Worm (Caenorhabditis elegans) whole organism, mixed stage, embryonic: Measurements from ENCODE around the gene B0285.3.

Experiments used
- lsy-2 ChIP-seq: fragments of 150-350 bp; optimal IDR thresholded peaks from 2 replicates; lab custom pipeline; 2014; ENCODE audit warnings: missing biosample characterization, missing genetic modification characterization
- nhr-237 ChIP-seq: fragments of 150-350 bp; optimal IDR thresholded peaks from 2 replicates; lab custom pipeline; 2014; ENCODE audit warnings: missing biosample characterization, missing genetic modification characterization
- unc-62 ChIP-seq: fragments of 150-350 bp; optimal IDR thresholded peaks from 2 replicates; lab custom pipeline; 2014; ENCODE audit warnings: missing biosample characterization, missing genetic modification reagents, missing genetic modification characterization

DNA sequence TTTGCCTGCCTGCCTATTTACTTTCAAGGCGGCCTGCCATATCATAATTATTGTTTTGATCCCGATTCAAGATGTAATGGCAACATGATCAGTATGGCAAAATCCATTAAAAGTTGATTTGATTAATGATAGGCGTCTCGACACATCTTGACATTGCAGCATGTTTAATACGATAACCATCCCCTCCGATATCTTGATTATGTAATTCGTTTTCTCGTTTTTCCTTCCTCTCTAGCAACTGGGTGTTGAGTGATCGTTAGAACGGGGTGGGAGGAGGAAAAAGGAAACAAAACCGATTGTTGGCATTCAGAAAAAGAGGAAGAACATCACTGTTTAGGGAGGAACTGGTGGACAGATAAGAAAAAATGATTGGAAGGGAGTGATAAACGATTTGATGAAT, 48.8 kb upstream of the B0285.3 start:
- TF ChIP-seq unc-62, result no peak
- no peak for TF ChIP-seq lsy-2
- TF ChIP-seq nhr-237 (tag; lab: Kevin White, UChicago), result no peak
